Worm (Caenorhabditis elegans) whole organism, late embryonic: ENCODE data around the gene npp-23.

Experiments
- F13H6.1 ChIP-seq: sonication (generic microtip); optimal IDR thresholded peaks from 2 replicates; lab custom pipeline; 2016; ENCODE audit warnings: missing genetic modification characterization, missing compliant biosample characterization
- fkh-10 ChIP-seq: fragments of 150-350 bp; optimal IDR thresholded peaks from 2 replicates; lab custom pipeline; 2014; ENCODE audit warnings: missing biosample characterization, missing genetic modification reagents, missing genetic modification characterization
- hlh-13 ChIP-seq: fragments of 200-800 bp; sonication (Bioruptor generic); optimal IDR thresholded peaks from 2 replicates; lab custom pipeline; 2018; ENCODE audit warnings: mild to moderate bottlenecking, missing genetic modification characterization, missing compliant biosample characterization
- lin-11 ChIP-seq: fragments of 200-800 bp; sonication (Bioruptor generic); optimal IDR thresholded peaks from 2 replicates; lab custom pipeline; 2018; ENCODE audit warnings: mild to moderate bottlenecking, missing genetic modification characterization, missing compliant biosample characterization
- nfya-1 ChIP-seq: sonication (generic microtip); optimal IDR thresholded peaks from 2 replicates; lab custom pipeline; 2017; ENCODE audit warnings: missing genetic modification characterization, mild to moderate bottlenecking, missing compliant biosample characterization, antibody characterized with exemption, moderate library complexity
- nhr-11 ChIP-seq: fragments of 150-350 bp; optimal IDR thresholded peaks from 2 replicates; lab custom pipeline; 2014; ENCODE audit warnings: missing biosample characterization, missing genetic modification characterization
- tbx-2 ChIP-seq: sonication (generic microtip); optimal IDR thresholded peaks from 2 replicates; lab custom pipeline; 2016; ENCODE audit warnings: missing genetic modification characterization, missing compliant biosample characterization
- ztf-16 ChIP-seq: sonication (generic microtip); optimal IDR thresholded peaks from 2 replicates; lab custom pipeline; 2017; ENCODE audit warnings: missing genetic modification characterization, missing compliant biosample characterization

DNA sequence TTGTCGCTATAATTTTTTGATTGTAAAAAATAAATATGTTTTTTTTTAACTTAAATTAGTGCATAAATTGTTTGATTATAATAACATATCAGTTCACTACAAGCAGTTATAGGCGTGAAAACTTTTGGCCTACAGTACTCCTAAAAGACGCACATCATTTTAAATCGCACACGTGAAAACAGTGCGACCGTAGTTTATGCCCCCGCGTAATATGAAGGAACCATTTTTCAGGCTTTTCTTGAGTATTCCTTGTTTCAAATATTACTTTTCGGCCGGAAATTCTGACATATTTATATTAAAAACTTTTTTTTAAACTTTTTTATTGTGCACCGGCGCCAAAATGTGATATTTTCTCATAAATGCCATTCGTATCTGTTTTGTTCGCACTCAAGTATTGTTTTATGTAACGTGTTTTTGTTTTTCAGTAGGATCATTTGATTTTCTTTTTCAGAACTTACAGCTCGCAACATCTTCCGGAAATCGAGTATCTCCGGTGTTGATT, 19.1 kb upstream of the npp-23 start, which contains the start of gene oma-1:
- no peak for TF ChIP-seq ztf-16 (tag; lab: Kevin White, UChicago)
- no peak for TF ChIP-seq nhr-11
- no peak for TF ChIP-seq lin-11 (tag; lab: Kevin White, UChicago)
- no peak for TF ChIP-seq F13H6.1 (tag; lab: Kevin White, UChicago)
- TF ChIP-seq hlh-13 (GFP tag; lab: Kevin White, UChicago) = no peak
- TF ChIP-seq fkh-10 (GFP tag; lab: Kevin White, UChicago) = no peak
- TF ChIP-seq nfya-1 (tag; lab: Kevin White, UChicago) = no peak
- TF ChIP-seq tbx-2 (tag; lab: Kevin White, UChicago) = no peak
